Fruit fly (Drosophila melanogaster) whole organism, embryonic: ENCODE results near the gene CG7565.

Source experiments
- B-H2 ChIP-seq: fragments of 200-800 bp; sonication (Bioruptor generic); optimal IDR thresholded peaks from 2 replicates; lab custom pipeline; 2018; ENCODE audit warnings: missing biosample characterization, mild to moderate bottlenecking, missing genetic modification characterization
- CG12744 ChIP-seq: fragments of 200-800 bp; sonication (Bioruptor generic); optimal IDR thresholded peaks from 2 replicates; lab custom pipeline; 2016; ENCODE audit warnings: missing biosample characterization, missing genetic modification characterization
- CG12769 ChIP-seq: fragments of 200-800 bp; sonication (Bioruptor generic); optimal IDR thresholded peaks from 2 replicates; lab custom pipeline; 2019; ENCODE audit warnings: missing biosample characterization, mild to moderate bottlenecking, missing genetic modification characterization, moderate library complexity
- CG14667 ChIP-seq: fragments of 200-800 bp; sonication (Bioruptor generic); IDR thresholded peaks from 2 replicates; pipeline ENCODE4 v1.3.6; 2022; ENCODE audit warnings: missing biosample characterization, missing genetic modification characterization
- CG15479 ChIP-seq: fragments of 200-800 bp; sonication (Bioruptor generic); optimal IDR thresholded peaks from 3 replicates; lab custom pipeline; 2019; ENCODE audit warnings: missing biosample characterization, mild to moderate bottlenecking, missing genetic modification characterization, moderate library complexity
- CG15696 ChIP-seq: fragments of 200-800 bp; sonication (Bioruptor generic); optimal IDR thresholded peaks from 2 replicates; lab custom pipeline; 2019; ENCODE audit warnings: missing biosample characterization, mild to moderate bottlenecking, missing genetic modification characterization, moderate library complexity
- CG18619 ChIP-seq: fragments of 200-800 bp; sonication (Bioruptor generic); optimal IDR thresholded peaks from 3 replicates; lab custom pipeline; 2017; ENCODE audit warnings: missing biosample characterization, mild to moderate bottlenecking, missing genetic modification characterization
- CG2116 ChIP-seq: fragments of 200-800 bp; sonication (Bioruptor generic); optimal IDR thresholded peaks from 3 replicates; lab custom pipeline; 2018; ENCODE audit warnings: missing biosample characterization, mild to moderate bottlenecking, missing genetic modification characterization
- CG32532 ChIP-seq: fragments of 200-800 bp; sonication (Bioruptor generic); IDR thresholded peaks from 2 replicates; pipeline ENCODE4 v1.3.6; 2022; ENCODE audit warnings: missing biosample characterization, missing genetic modification characterization
- CG32767 ChIP-seq: fragments of 200-800 bp; sonication (Bioruptor generic); IDR thresholded peaks from 2 replicates; pipeline ENCODE4 v1.3.6; 2022; ENCODE audit warnings: missing biosample characterization, missing genetic modification characterization
- CG34422 ChIP-seq: fragments of 200-800 bp; sonication (Bioruptor generic); IDR thresholded peaks from 3 replicates; pipeline ENCODE4 v1.3.6; 2022; ENCODE audit warnings: missing biosample characterization, missing genetic modification characterization
- CG3995 ChIP-seq: fragments of 200-800 bp; sonication (Bioruptor generic); optimal IDR thresholded peaks from 3 replicates; lab custom pipeline; 2016; ENCODE audit warnings: missing biosample characterization, missing genetic modification characterization
- CG4730 ChIP-seq: fragments of 200-800 bp; sonication (Bioruptor generic); IDR thresholded peaks from 2 replicates; pipeline ENCODE4 v1.3.6; 2022; ENCODE audit warnings: missing biosample characterization, missing genetic modification characterization
- CG7271 ChIP-seq: fragments of 200-800 bp; sonication (Bioruptor generic); optimal IDR thresholded peaks from 2 replicates; lab custom pipeline; 2018; ENCODE audit warnings: missing biosample characterization, mild to moderate bottlenecking, missing genetic modification characterization, moderate library complexity
- CG8089 ChIP-seq: fragments of 200-800 bp; sonication (Bioruptor generic); optimal IDR thresholded peaks from 3 replicates; lab custom pipeline; 2016; ENCODE audit warnings: missing biosample characterization, missing genetic modification characterization
- CG9727 ChIP-seq: fragments of 200-800 bp; sonication (Bioruptor generic); optimal IDR thresholded peaks from 3 replicates; lab custom pipeline; 2017; ENCODE audit warnings: missing biosample characterization, mild to moderate bottlenecking, missing genetic modification characterization
- Chrac-16 ChIP-seq: fragments of 200-800 bp; sonication (Bioruptor generic); optimal IDR thresholded peaks from 3 replicates; lab custom pipeline; 2016; ENCODE audit warnings: missing biosample characterization, missing genetic modification characterization
- Elba2 ChIP-seq: fragments of 200-800 bp; sonication (Bioruptor generic); optimal IDR thresholded peaks from 3 replicates; lab custom pipeline; 2016; ENCODE audit warnings: missing biosample characterization, missing genetic modification characterization
- HLH54F ChIP-seq: fragments of 200-800 bp; sonication (Bioruptor generic); optimal IDR thresholded peaks from 3 replicates; lab custom pipeline; 2016; ENCODE audit warnings: missing biosample characterization, missing genetic modification characterization
- Hr39 ChIP-seq: fragments of >200 bp; optimal IDR thresholded peaks from 2 replicates; lab custom pipeline; 2017
- Lpt ChIP-seq: fragments of >200 bp; optimal IDR thresholded peaks from 2 replicates; lab custom pipeline; 2018; ENCODE audit warnings: missing biosample characterization, missing genetic modification characterization
- NK7.1 ChIP-seq: fragments of 200-800 bp; sonication (Bioruptor generic); optimal IDR thresholded peaks from 3 replicates; lab custom pipeline; 2016; ENCODE audit warnings: missing biosample characterization, missing genetic modification characterization
- Oaz ChIP-seq: fragments of 200-800 bp; sonication (Bioruptor generic); IDR thresholded peaks from 2 replicates; pipeline ENCODE4 v1.3.6; 2022; ENCODE audit warnings: missing biosample characterization, missing genetic modification characterization
- Optix ChIP-seq: fragments of 200-800 bp; sonication (Bioruptor generic); IDR thresholded peaks from 3 replicates; pipeline ENCODE4 v1.3.6; 2022; ENCODE audit warnings: missing biosample characterization, missing genetic modification characterization
- Spps ChIP-seq: fragments of 200-800 bp; sonication (Bioruptor generic); optimal IDR thresholded peaks from 2 replicates; lab custom pipeline; 2018; ENCODE audit warnings: missing biosample characterization, mild to moderate bottlenecking, missing genetic modification characterization
- Trl ChIP-seq, 3 experiments: fragments of >200 bp in 2 of 3; fragments of 200-800 bp in 1 of 3; sonication (Bioruptor generic) in 1 of 3; optimal IDR thresholded peaks; 2 replicates in 1 of 3; 3 replicates in 2 of 3; lab custom pipeline; 2016 to 2017; ENCODE audit warnings: missing biosample characterization in 1 of 3, missing genetic modification characterization in 1 of 3
- al ChIP-seq: fragments of 200-800 bp; sonication (Bioruptor generic); IDR thresholded peaks from 2 replicates; pipeline ENCODE4 v1.3.6; 2022; ENCODE audit warnings: missing biosample characterization, missing genetic modification characterization
- ase ChIP-seq: fragments of 200-800 bp; sonication (Bioruptor generic); IDR thresholded peaks from 3 replicates; pipeline ENCODE4 v1.3.6; 2022; ENCODE audit warnings: missing biosample characterization, missing genetic modification characterization
- ato ChIP-seq: fragments of 200-800 bp; sonication (Bioruptor generic); IDR thresholded peaks from 2 replicates; pipeline ENCODE4 v1.3.6; 2022; ENCODE audit warnings: missing biosample characterization, missing genetic modification characterization; ENCODE audit not compliant: partially characterized antibody
- chinmo ChIP-seq: fragments of 200-800 bp; sonication (Bioruptor generic); IDR thresholded peaks from 4 replicates; pipeline ENCODE4 v1.3.6; 2022; ENCODE audit warnings: missing biosample characterization, missing genetic modification characterization; ENCODE audit not compliant: partially characterized antibody
- cwo ChIP-seq: fragments of 200-800 bp; sonication (Bioruptor generic); optimal IDR thresholded peaks from 3 replicates; lab custom pipeline; 2017; ENCODE audit warnings: missing biosample characterization, missing genetic modification characterization, mild to moderate bottlenecking, moderate library complexity, missing genetic modification reagents
- dm ChIP-seq: fragments of 200-800 bp; sonication (Bioruptor generic); optimal IDR thresholded peaks from 3 replicates; lab custom pipeline; 2016; ENCODE audit warnings: missing biosample characterization, missing genetic modification characterization
- exex ChIP-seq: fragments of 200-800 bp; sonication (Bioruptor generic); optimal IDR thresholded peaks from 4 replicates; lab custom pipeline; 2018; ENCODE audit warnings: missing biosample characterization, mild to moderate bottlenecking, missing genetic modification characterization, moderate library complexity
- gsb ChIP-seq: fragments of 200-800 bp; sonication (Bioruptor generic); IDR thresholded peaks from 2 replicates; pipeline ENCODE4 v1.3.6; 2022; ENCODE audit warnings: missing biosample characterization, missing genetic modification characterization
- kah ChIP-seq: fragments of 200-800 bp; sonication (Bioruptor generic); optimal IDR thresholded peaks from 2 replicates; lab custom pipeline; 2018; ENCODE audit warnings: missing biosample characterization, mild to moderate bottlenecking, missing genetic modification characterization
- nau ChIP-seq: fragments of 200-800 bp; sonication (Bioruptor generic); optimal IDR thresholded peaks from 3 replicates; lab custom pipeline; 2017; ENCODE audit warnings: missing biosample characterization, mild to moderate bottlenecking, missing genetic modification characterization, missing genetic modification reagents
- nerfin-1 ChIP-seq: fragments of 200-800 bp; sonication (Bioruptor generic); optimal IDR thresholded peaks from 3 replicates; lab custom pipeline; 2019; ENCODE audit warnings: missing biosample characterization, mild to moderate bottlenecking, missing genetic modification characterization, moderate library complexity
- nom ChIP-seq: fragments of 200-800 bp; sonication (Bioruptor generic); optimal IDR thresholded peaks from 2 replicates; lab custom pipeline; 2017; ENCODE audit warnings: missing biosample characterization, missing genetic modification characterization, mild to moderate bottlenecking, moderate library complexity, missing genetic modification reagents
- pan ChIP-seq, 4 experiments: fragments of >200 bp in 3 of 4; fragments of 200-800 bp in 1 of 4; sonication (Bioruptor generic) in 1 of 4; optimal IDR thresholded peaks in 3 of 4; IDR thresholded peaks in 1 of 4; 2 replicates each; pipeline versions ENCODE4 v1.3.6 to Lab custom; 2017 to 2022; ENCODE audit warnings: missing biosample characterization in 2 of 4, missing genetic modification characterization in 2 of 4, mixed read lengths in 1 of 4
- seq ChIP-seq: fragments of 200-800 bp; sonication (Bioruptor generic); IDR thresholded peaks from 2 replicates; pipeline ENCODE4 v1.3.6; 2022; ENCODE audit warnings: missing biosample characterization, missing genetic modification characterization
- sim ChIP-seq: fragments of 200-800 bp; sonication (Bioruptor generic); IDR thresholded peaks from 2 replicates; pipeline ENCODE4 v1.3.6; 2022; ENCODE audit warnings: missing biosample characterization, missing genetic modification characterization
- tgo ChIP-seq: fragments of 200-800 bp; sonication (Bioruptor generic); IDR thresholded peaks from 3 replicates; pipeline ENCODE4 v1.3.6; 2022; ENCODE audit warnings: missing biosample characterization, missing genetic modification characterization
- trh ChIP-seq: fragments of 200-800 bp; sonication (Bioruptor generic); optimal IDR thresholded peaks from 2 replicates; lab custom pipeline; 2016; ENCODE audit warnings: missing biosample characterization, missing genetic modification characterization
- zfh1 ChIP-seq: fragments of 200-800 bp; sonication (Bioruptor generic); IDR thresholded peaks from 3 replicates; pipeline ENCODE4 v1.3.6; 2022; ENCODE audit warnings: missing biosample characterization, missing genetic modification characterization

CG7565 gene

DNA sequence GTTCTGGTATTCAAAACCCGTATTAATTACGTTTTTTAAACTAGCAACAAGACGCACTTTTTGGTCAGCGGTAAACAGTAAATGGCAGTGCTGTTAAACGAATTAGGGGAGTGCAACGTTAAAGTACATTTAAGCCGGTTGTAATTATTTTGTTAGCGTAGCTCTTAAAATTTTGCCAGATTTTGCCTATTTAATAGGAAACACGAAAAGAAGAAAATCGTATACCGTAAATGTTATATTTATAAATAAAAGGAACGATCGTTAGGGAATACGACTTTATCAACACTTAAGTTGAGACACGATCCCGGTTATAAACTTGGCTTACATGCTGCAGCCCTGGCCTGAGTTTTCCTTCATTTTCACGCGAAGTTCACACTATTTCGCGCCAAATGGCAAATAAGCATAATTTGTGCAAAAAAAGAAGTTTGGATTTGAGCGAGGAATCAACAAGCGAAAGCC is 45.9 kb upstream of the CG7565 start, which contains the start of the genes Setx and mus301 (continued):
- TF ChIP-seq trh (GFP tag; lab: Kevin White, UChicago) (peak; percentile 69), ato (GFP tag; lab: Robert Waterston, UW) (no peak), CG12744 (GFP tag; lab: Kevin White, UChicago) (peak; percentile 73)

DNA sequence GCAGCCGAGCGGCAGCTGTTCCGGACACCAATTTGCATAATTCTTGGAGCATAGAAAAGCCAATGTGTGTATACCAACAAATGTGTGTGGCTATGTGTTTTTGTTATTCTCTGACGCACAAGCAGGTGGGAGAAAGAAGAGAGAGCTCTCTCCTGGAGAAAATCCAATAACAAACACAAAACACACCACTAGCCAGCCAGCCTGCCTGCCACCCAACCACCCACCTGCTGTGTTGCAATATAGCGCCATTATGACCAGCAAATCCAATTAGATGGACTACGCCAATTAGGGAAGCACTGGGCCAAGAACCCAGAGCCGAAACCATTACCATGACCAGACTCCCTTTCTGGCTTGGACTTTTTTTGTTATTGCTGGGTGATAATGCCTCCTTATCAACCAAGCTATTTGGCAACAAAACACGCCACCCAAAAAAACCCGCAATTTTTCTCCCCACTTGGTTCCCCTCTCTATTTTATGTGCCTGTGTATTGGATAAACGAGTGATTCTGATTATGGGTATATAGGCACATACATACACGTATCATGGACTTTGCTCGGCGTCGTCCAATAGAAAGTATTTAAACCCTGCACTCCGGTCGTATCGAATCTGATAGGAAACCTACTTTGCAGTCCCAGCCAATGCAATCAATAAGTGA is 36.9 kb upstream of the CG7565 start:
- no peak for TF ChIP-seq CG8089
- no peak for TF ChIP-seq pan (optimal IDR thresholded peaks at IDR 0.05; lab: Kevin White, UChicago)
- TF ChIP-seq pan (GFP tag; optimal IDR thresholded peaks at IDR 0.05 in 1 of 2, IDR thresholded peaks at IDR 0.05 in 1 of 2), result peak in 1 of 2 experiments; percentile 20
- TF ChIP-seq HLH54F (GFP tag; lab: Kevin White, UChicago), result no peak
- TF ChIP-seq exex, result peak; percentile 15
- TF ChIP-seq CG2116 (GFP tag; lab: Kevin White, UChicago), result no peak
- no peak for TF ChIP-seq nau
- TF ChIP-seq CG18619 (GFP tag; lab: Kevin White, UChicago), result no peak
- 0 out of 4 replicates have a peak, but pooled peaks have one; percentile 50 for TF ChIP-seq chinmo
- no peak for TF ChIP-seq Lpt (GFP tag; lab: Kevin White, UChicago)
- TF ChIP-seq B-H2 (GFP tag; lab: Kevin White, UChicago), result peak; percentile 5
- peak; percentile 14 for TF ChIP-seq nom (GFP tag; lab: Kevin White, UChicago)
- peak; percentile 22; the same call in 1 of the 2 replicates for TF ChIP-seq CG32767 (GFP tag; lab: Robert Waterston, UW)
- TF ChIP-seq al (GFP tag; lab: Robert Waterston, UW), result no peak
- TF ChIP-seq ase, result no peak
- peak; percentile 44 to 54 for TF ChIP-seq Trl (optimal IDR thresholded peaks at IDR 0.05; lab: Kevin White, UChicago)
- TF ChIP-seq Trl (GFP tag; optimal IDR thresholded peaks at IDR 0.05; lab: Kevin White, UChicago), result no peak
- TF ChIP-seq CG32532 (GFP tag; lab: Robert Waterston, UW), result 0 out of 2 replicates have a peak, but pooled peaks have one; percentile 27
- no peak for TF ChIP-seq CG14667
- TF ChIP-seq NK7.1 (GFP tag; lab: Kevin White, UChicago), result no peak
- TF ChIP-seq CG4730 (GFP tag; lab: Robert Waterston, UW), result no peak
- no peak for TF ChIP-seq CG15696 (tag; lab: Kevin White, UChicago)
- TF ChIP-seq seq, result 0 out of 2 replicates have a peak, but pooled peaks have one; percentile 6
- TF ChIP-seq dm (GFP tag; lab: Kevin White, UChicago), result no peak
- no peak for TF ChIP-seq Chrac-16 (GFP tag; lab: Kevin White, UChicago)
- TF ChIP-seq nerfin-1 (tag; lab: Kevin White, UChicago), result no peak
- no peak for TF ChIP-seq tgo (GFP tag; lab: Robert Waterston, UW)
- TF ChIP-seq CG15479 (GFP tag; lab: Kevin White, UChicago), result no peak
- no peak for TF ChIP-seq CG9727 (GFP tag; lab: Kevin White, UChicago)
- TF ChIP-seq CG34422 (GFP tag; lab: Robert Waterston, UW), result no peak
- TF ChIP-seq Elba2 (GFP tag; lab: Kevin White, UChicago), result peak; percentile 69
- no peak for TF ChIP-seq cwo (GFP tag; lab: Kevin White, UChicago)
- TF ChIP-seq Hr39 (lab: Kevin White, UChicago), result no peak
- TF ChIP-seq Spps (tag; lab: Kevin White, UChicago), result no peak
- TF ChIP-seq sim (GFP tag; lab: Robert Waterston, UW), result no peak
- TF ChIP-seq Optix, result no peak
- peak; percentile 38 for TF ChIP-seq CG12769 (tag; lab: Kevin White, UChicago)
- TF ChIP-seq CG7271 (tag; lab: Kevin White, UChicago), result no peak
- TF ChIP-seq CG3995 (GFP tag; lab: Kevin White, UChicago), result no peak
- TF ChIP-seq zfh1 (GFP tag; lab: Robert Waterston, UW), result 0 out of 3 replicates have a peak, but pooled peaks have one; percentile 16
- TF ChIP-seq gsb (GFP tag; lab: Robert Waterston, UW), result no peak
- TF ChIP-seq kah (GFP tag; lab: Kevin White, UChicago), result peak; percentile 81
- no peak for TF ChIP-seq Oaz
